Fruit fly (Drosophila melanogaster) whole organism, embryonic: ENCODE data around the gene CG7565.

Source experiments
- Atf-2 ChIP-seq: fragments of 200-800 bp; sonication (Bioruptor generic); optimal IDR thresholded peaks from 2 replicates; lab custom pipeline; 2016; ENCODE audit warnings: missing biosample characterization, missing genetic modification characterization
- Blimp-1 ChIP-seq: fragments of 200-800 bp; sonication (Bioruptor generic); optimal IDR thresholded peaks from 3 replicates; lab custom pipeline; 2018; ENCODE audit warnings: missing biosample characterization, missing genetic modification characterization, mild to moderate bottlenecking, moderate library complexity, missing genetic modification reagents
- CG10321 ChIP-seq: fragments of 200-800 bp; sonication (Bioruptor generic); IDR thresholded peaks from 2 replicates; pipeline ENCODE4 v1.3.6; 2022; ENCODE audit warnings: missing biosample characterization, missing genetic modification characterization
- CG14710 ChIP-seq: fragments of 200-800 bp; sonication (Bioruptor generic); optimal IDR thresholded peaks from 3 replicates; lab custom pipeline; 2019; ENCODE audit warnings: missing biosample characterization, mild to moderate bottlenecking, missing genetic modification characterization, moderate library complexity
- CG17328 ChIP-seq: fragments of 200-800 bp; sonication (Bioruptor generic); IDR thresholded peaks from 2 replicates; pipeline ENCODE4 v1.3.6; 2022; ENCODE audit warnings: missing biosample characterization, missing genetic modification characterization
- CG1792 ChIP-seq: fragments of 200-800 bp; sonication (Bioruptor generic); optimal IDR thresholded peaks from 2 replicates; lab custom pipeline; 2016; ENCODE audit warnings: missing biosample characterization, missing genetic modification characterization
- CG18599 ChIP-seq: fragments of 200-800 bp; sonication (Bioruptor generic); optimal IDR thresholded peaks from 3 replicates; lab custom pipeline; 2017; ENCODE audit warnings: missing biosample characterization, missing genetic modification characterization, mild to moderate bottlenecking, moderate library complexity, missing genetic modification reagents
- CG18764 ChIP-seq: fragments of 200-800 bp; sonication (Bioruptor generic); optimal IDR thresholded peaks from 3 replicates; lab custom pipeline; 2016; ENCODE audit warnings: missing biosample characterization, missing genetic modification characterization
- CG2889 ChIP-seq: fragments of 200-800 bp; sonication (Bioruptor generic); IDR thresholded peaks from 3 replicates; pipeline ENCODE4 v1.3.6; 2022; ENCODE audit warnings: missing biosample characterization, missing genetic modification characterization
- CG43689 ChIP-seq: fragments of 200-800 bp; sonication (Bioruptor generic); IDR thresholded peaks from 2 replicates; pipeline ENCODE4 v1.3.6; 2022; ENCODE audit warnings: missing biosample characterization, missing genetic modification characterization
- CG4730 ChIP-seq: fragments of 200-800 bp; sonication (Bioruptor generic); IDR thresholded peaks from 2 replicates; pipeline ENCODE4 v1.3.6; 2022; ENCODE audit warnings: missing biosample characterization, missing genetic modification characterization
- CG6254 ChIP-seq: fragments of 200-800 bp; sonication (Bioruptor generic); optimal IDR thresholded peaks from 3 replicates; lab custom pipeline; 2017; ENCODE audit warnings: mild to moderate bottlenecking, missing biosample characterization, missing genetic modification reagents, missing genetic modification characterization
- CG7745 ChIP-seq: fragments of 200-800 bp; sonication (Bioruptor generic); optimal IDR thresholded peaks from 2 replicates; lab custom pipeline; 2018; ENCODE audit warnings: missing biosample characterization, mild to moderate bottlenecking, missing genetic modification characterization, moderate library complexity
- CG8089 ChIP-seq: fragments of 200-800 bp; sonication (Bioruptor generic); optimal IDR thresholded peaks from 3 replicates; lab custom pipeline; 2016; ENCODE audit warnings: missing biosample characterization, missing genetic modification characterization
- CG9609 ChIP-seq: fragments of 200-800 bp; sonication (Bioruptor generic); optimal IDR thresholded peaks from 3 replicates; lab custom pipeline; 2016; ENCODE audit warnings: missing biosample characterization, missing genetic modification characterization
- Camta ChIP-seq: fragments of 200-800 bp; sonication (Bioruptor generic); optimal IDR thresholded peaks from 2 replicates; lab custom pipeline; 2016; ENCODE audit warnings: missing biosample characterization, missing genetic modification characterization
- CkIIα-i1 ChIP-seq: fragments of 200-800 bp; sonication (Bioruptor generic); IDR thresholded peaks from 2 replicates; pipeline ENCODE4 v1.3.6; 2022; ENCODE audit warnings: missing biosample characterization, missing genetic modification characterization
- D19B ChIP-seq: fragments of 200-800 bp; sonication (Bioruptor generic); optimal IDR thresholded peaks from 2 replicates; lab custom pipeline; 2017; ENCODE audit warnings: missing biosample characterization, mild to moderate bottlenecking, missing genetic modification characterization
- Dad ChIP-seq: fragments of 200-800 bp; sonication (Bioruptor generic); optimal IDR thresholded peaks from 3 replicates; lab custom pipeline; 2016; ENCODE audit warnings: missing biosample characterization, missing genetic modification characterization
- Hr3 ChIP-seq: fragments of 200-800 bp; sonication (Bioruptor generic); optimal IDR thresholded peaks from 3 replicates; lab custom pipeline; 2016; ENCODE audit warnings: missing biosample characterization, missing genetic modification characterization
- Lhr ChIP-seq: fragments of 200-800 bp; sonication (Bioruptor generic); optimal IDR thresholded peaks from 3 replicates; lab custom pipeline; 2017; ENCODE audit warnings: mild to moderate bottlenecking, missing biosample characterization, missing genetic modification reagents, missing genetic modification characterization
- Myb ChIP-seq: fragments of 200-800 bp; sonication (Bioruptor generic); optimal IDR thresholded peaks from 2 replicates; lab custom pipeline; 2016; ENCODE audit warnings: missing biosample characterization, missing genetic modification characterization
- NC2β ChIP-seq: fragments of 200-800 bp; sonication (Bioruptor generic); optimal IDR thresholded peaks from 2 replicates; lab custom pipeline; 2016; ENCODE audit warnings: missing biosample characterization, missing genetic modification characterization
- Nf-YB ChIP-seq: fragments of 200-800 bp; sonication (Bioruptor generic); optimal IDR thresholded peaks from 3 replicates; lab custom pipeline; 2019; ENCODE audit warnings: missing biosample characterization, mild to moderate bottlenecking, missing genetic modification characterization, moderate library complexity
- NfI ChIP-seq: fragments of 200-800 bp; sonication (Bioruptor generic); optimal IDR thresholded peaks from 3 replicates; lab custom pipeline; 2018; ENCODE audit warnings: missing biosample characterization, mild to moderate bottlenecking, missing genetic modification characterization, moderate library complexity
- Six4 ChIP-seq: fragments of 200-800 bp; sonication (Bioruptor generic); optimal IDR thresholded peaks from 2 replicates; lab custom pipeline; 2016; ENCODE audit warnings: missing biosample characterization, missing genetic modification characterization
- Stat92E ChIP-seq, 3 experiments: fragments of >200 bp in 2 of 3; fragments of 200-800 bp in 1 of 3; sonication (Bioruptor generic) in 1 of 3; optimal IDR thresholded peaks; 2 replicates each; lab custom pipeline; 2017 to 2019; ENCODE audit warnings: missing biosample characterization in 3 of 3, missing genetic modification characterization in 3 of 3, mild to moderate bottlenecking in 1 of 3, moderate library complexity in 1 of 3
- Xbp1 ChIP-seq: fragments of 200-800 bp; sonication (Bioruptor generic); optimal IDR thresholded peaks from 3 replicates; lab custom pipeline; 2016; ENCODE audit warnings: missing biosample characterization, mild to moderate bottlenecking, missing genetic modification characterization
- ase ChIP-seq: fragments of 200-800 bp; sonication (Bioruptor generic); IDR thresholded peaks from 3 replicates; pipeline ENCODE4 v1.3.6; 2022; ENCODE audit warnings: missing biosample characterization, missing genetic modification characterization
- bcd ChIP-seq: fragments of 200-800 bp; sonication (Bioruptor generic); optimal IDR thresholded peaks from 2 replicates; lab custom pipeline; 2017; ENCODE audit warnings: missing biosample characterization, mild to moderate bottlenecking, missing genetic modification characterization
- bigmax ChIP-seq: fragments of 200-800 bp; sonication (Bioruptor generic); optimal IDR thresholded peaks from 2 replicates; lab custom pipeline; 2018; ENCODE audit warnings: missing biosample characterization, mild to moderate bottlenecking, missing genetic modification characterization
- cad ChIP-seq: fragments of >200 bp; optimal IDR thresholded peaks from 2 replicates; lab custom pipeline; 2017; ENCODE audit warnings: missing biosample characterization, missing genetic modification characterization
- cas ChIP-seq: fragments of 200-800 bp; sonication (Bioruptor generic); IDR thresholded peaks from 2 replicates; pipeline ENCODE4 v1.3.6; 2022; ENCODE audit warnings: missing biosample characterization, missing genetic modification characterization
- crc ChIP-seq: fragments of 200-800 bp; sonication (Bioruptor generic); optimal IDR thresholded peaks from 2 replicates; lab custom pipeline; 2016; ENCODE audit warnings: missing biosample characterization, missing genetic modification characterization
- dati ChIP-seq: fragments of 200-800 bp; sonication (Bioruptor generic); IDR thresholded peaks from 2 replicates; pipeline ENCODE4 v1.3.6; 2022; ENCODE audit warnings: missing biosample characterization, missing genetic modification characterization
- fd3F ChIP-seq: fragments of 200-800 bp; sonication (Bioruptor generic); optimal IDR thresholded peaks from 2 replicates; lab custom pipeline; 2018; ENCODE audit warnings: missing biosample characterization, mild to moderate bottlenecking, missing genetic modification characterization, moderate library complexity
- fd64A ChIP-seq: fragments of 200-800 bp; sonication (Bioruptor generic); optimal IDR thresholded peaks from 3 replicates; lab custom pipeline; 2018; ENCODE audit warnings: missing biosample characterization, mild to moderate bottlenecking, missing genetic modification characterization
- kay ChIP-seq: fragments of 200-800 bp; sonication (Bioruptor generic); optimal IDR thresholded peaks from 2 replicates; lab custom pipeline; 2016; ENCODE audit warnings: missing biosample characterization, missing genetic modification characterization
- lbe ChIP-seq: fragments of 200-800 bp; sonication (Bioruptor generic); optimal IDR thresholded peaks from 2 replicates; lab custom pipeline; 2016; ENCODE audit warnings: missing biosample characterization, mild to moderate bottlenecking, missing genetic modification characterization
- nau ChIP-seq: fragments of 200-800 bp; sonication (Bioruptor generic); optimal IDR thresholded peaks from 3 replicates; lab custom pipeline; 2017; ENCODE audit warnings: missing biosample characterization, mild to moderate bottlenecking, missing genetic modification characterization, missing genetic modification reagents
- prd ChIP-seq, 3 experiments: fragments of >200 bp in 2 of 3; fragments of 200-800 bp in 1 of 3; sonication (Bioruptor generic) in 1 of 3; optimal IDR thresholded peaks in 2 of 3; IDR thresholded peaks in 1 of 3; 2 replicates in 2 of 3; 3 replicates in 1 of 3; pipeline versions ENCODE4 v1.3.6 to Lab custom; 2017 to 2022; ENCODE audit warnings: missing biosample characterization in 1 of 3, missing genetic modification characterization in 1 of 3
- row ChIP-seq: fragments of 200-800 bp; sonication (Bioruptor generic); IDR thresholded peaks from 3 replicates; pipeline ENCODE4 v1.3.6; 2022; ENCODE audit warnings: missing biosample characterization, missing genetic modification characterization
- sd ChIP-seq: fragments of 200-800 bp; sonication (Bioruptor generic); optimal IDR thresholded peaks from 3 replicates; lab custom pipeline; 2018; ENCODE audit warnings: missing biosample characterization, mild to moderate bottlenecking, missing genetic modification characterization, moderate library complexity
- sens ChIP-seq: fragments of 200-800 bp; sonication (Bioruptor generic); peaks from one replicate; lab custom pipeline; 2016; ENCODE audit warnings: missing biosample characterization, missing genetic modification characterization
- sens-2 ChIP-seq: fragments of 200-800 bp; sonication (Bioruptor generic); IDR thresholded peaks from 2 replicates; pipeline ENCODE4 v1.3.6; 2022; ENCODE audit warnings: missing biosample characterization, missing genetic modification characterization
- sim ChIP-seq: fragments of 200-800 bp; sonication (Bioruptor generic); IDR thresholded peaks from 2 replicates; pipeline ENCODE4 v1.3.6; 2022; ENCODE audit warnings: missing biosample characterization, missing genetic modification characterization
- sima ChIP-seq: fragments of 200-800 bp; sonication (Bioruptor generic); optimal IDR thresholded peaks from 2 replicates; lab custom pipeline; 2016; ENCODE audit warnings: missing biosample characterization, missing genetic modification characterization
- tna ChIP-seq: fragments of 200-800 bp; sonication (Bioruptor generic); IDR thresholded peaks from 2 replicates; pipeline ENCODE4 v1.3.6; 2022; ENCODE audit warnings: missing biosample characterization, missing genetic modification characterization; ENCODE audit not compliant: partially characterized antibody
- unc-4 ChIP-seq: fragments of 200-800 bp; sonication (Bioruptor generic); IDR thresholded peaks from 2 replicates; pipeline ENCODE4 v1.3.6; 2022; ENCODE audit warnings: missing biosample characterization, missing genetic modification characterization; ENCODE audit not compliant: partially characterized antibody

The CG7565 gene

DNA sequence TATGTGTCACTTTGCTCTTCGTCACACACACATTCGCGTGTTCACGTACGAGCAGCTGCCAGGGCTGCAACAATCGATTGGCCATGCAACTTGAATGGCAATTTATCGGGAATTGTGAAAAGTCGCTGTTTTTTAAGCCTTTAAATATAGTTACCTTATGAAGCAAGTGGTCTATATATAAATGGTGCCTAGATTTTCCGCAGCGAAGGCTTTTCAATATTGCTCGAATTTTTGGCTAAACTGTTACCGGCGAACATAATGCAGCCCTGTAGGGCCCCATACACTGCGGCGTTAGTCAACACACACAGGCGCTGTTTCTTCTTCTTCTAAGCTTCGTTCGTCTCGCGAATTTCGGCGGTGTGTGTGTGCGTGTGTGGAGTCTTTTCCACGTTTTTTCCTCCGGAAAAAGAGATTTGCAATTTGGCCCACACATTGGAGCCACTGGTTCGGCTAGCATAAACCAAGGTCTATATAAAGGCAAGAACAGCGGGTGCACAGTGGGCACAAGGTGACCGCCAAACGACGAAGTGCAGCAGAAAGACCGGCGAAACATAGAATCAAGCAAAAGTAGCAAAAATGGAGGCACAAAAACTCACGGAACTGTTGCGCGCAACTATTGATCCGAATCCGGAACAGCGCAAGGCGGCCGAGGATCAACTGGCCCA, 24.4 kb upstream of the CG7565 start, which contains the start of the genes Arp3 and msk (continued):
- TF ChIP-seq Blimp-1 (no peak), D19B (GFP tag; lab: Kevin White, UChicago) (peak; percentile 29), CkIIα-i1 (GFP tag; lab: Robert Waterston, UW) (no peak), Dad (GFP tag; lab: Kevin White, UChicago) (peak; percentile 89), Lhr (GFP tag; lab: Kevin White, UChicago) (peak; percentile 66), CG17328 (GFP tag; lab: Robert Waterston, UW) (peak; percentile 47), kay (GFP tag; lab: Kevin White, UChicago) (peak; percentile 98), prd (optimal IDR thresholded peaks at IDR 0.05; lab: Kevin White, UChicago) (no peak), prd (GFP tag; IDR thresholded peaks at IDR 0.05; lab: Robert Waterston, UW) (peak; percentile 81), sd (tag; lab: Kevin White, UChicago) (peak; percentile 71), CG18599 (GFP tag; lab: Kevin White, UChicago) (no peak), Camta (GFP tag; lab: Kevin White, UChicago) (peak; percentile 87), CG6254 (GFP tag; lab: Kevin White, UChicago) (no peak), CG9609 (GFP tag; lab: Kevin White, UChicago) (peak; percentile 88), sima (GFP tag; lab: Kevin White, UChicago) (peak; percentile 41), Six4 (GFP tag; lab: Kevin White, UChicago) (peak; percentile 82), NfI (GFP tag; lab: Kevin White, UChicago) (peak; percentile 77), nau (GFP tag; lab: Kevin White, UChicago) (no peak), lbe (GFP tag; lab: Kevin White, UChicago) (peak; percentile 38), dati (GFP tag; lab: Robert Waterston, UW) (no peak), CG18764 (GFP tag; lab: Kevin White, UChicago) (peak; percentile 83), CG14710 (tag; lab: Kevin White, UChicago) (peak; percentile 91), CG2889 (GFP tag; lab: Robert Waterston, UW) (peak; percentile 54; the same call in 2 of the 3 replicates), Atf-2 (GFP tag; lab: Kevin White, UChicago) (peak; percentile 83), unc-4 (GFP tag; lab: Robert Waterston, UW) (peak; percentile 42), ase (GFP tag; lab: Robert Waterston, UW) (peak; percentile 48; the same call in 1 of the 3 replicates), CG8089 (GFP tag; lab: Kevin White, UChicago) (peak; percentile 79), cad (GFP tag; lab: Kevin White, UChicago) (no peak), fd64A (GFP tag; lab: Kevin White, UChicago) (no peak), tna (no peak), crc (GFP tag; lab: Kevin White, UChicago) (peak; percentile 82), Xbp1 (GFP tag; lab: Kevin White, UChicago) (peak; percentile 89), CG10321 (GFP tag; lab: Robert Waterston, UW) (no peak), cas (GFP tag; lab: Robert Waterston, UW) (peak; percentile 40; the same call in 1 of the 2 replicates), CG1792 (GFP tag; lab: Kevin White, UChicago) (peak; percentile 89), CG43689 (GFP tag; lab: Robert Waterston, UW) (no peak), sens (peak; percentile 97), sens-2 (GFP tag; lab: Robert Waterston, UW) (no peak), fd3F (GFP tag; lab: Kevin White, UChicago) (peak; percentile 35), Hr3 (GFP tag; lab: Kevin White, UChicago) (peak; percentile 81), Myb (GFP tag; lab: Kevin White, UChicago) (peak; percentile 83), bigmax (peak; percentile 38), Nf-YB (GFP tag; lab: Kevin White, UChicago) (peak; percentile 49), CG4730 (0 out of 2 replicates have a peak, but pooled peaks have one; percentile 37), sim (GFP tag; lab: Robert Waterston, UW) (0 out of 2 replicates have a peak, but pooled peaks have one; percentile 33), Stat92E (GFP tag; optimal IDR thresholded peaks at IDR 0.05; lab: Kevin White, UChicago) (peak in 1 of 3 experiments; percentile 59), bcd (peak; percentile 87), NC2β (GFP tag; lab: Kevin White, UChicago) (peak; percentile 88), CG7745 (tag; lab: Kevin White, UChicago) (no peak), row (peak; percentile 87)
